Worm (Caenorhabditis elegans) whole organism, L3 larva: ENCODE results near the gene bath-31.

ENCODE experiments used
- R02D3.7 ChIP-seq: fragments of 150-350 bp; optimal IDR thresholded peaks from 2 replicates; lab custom pipeline; 2014; ENCODE audit warnings: missing biosample characterization, missing genetic modification characterization
- ZK546.5 ChIP-seq: sonication (generic microtip); optimal IDR thresholded peaks from 2 replicates; lab custom pipeline; 2017; ENCODE audit warnings: missing biosample characterization, missing genetic modification characterization
- aly-2 ChIP-seq: fragments of 150-350 bp; optimal IDR thresholded peaks from 2 replicates; lab custom pipeline; 2014; ENCODE audit warnings: missing biosample characterization, missing genetic modification characterization
- ama-1 ChIP-seq: fragments of 150-350 bp; optimal IDR thresholded peaks from 2 replicates; lab custom pipeline; 2018
- ceh-28 ChIP-seq: fragments of 150-350 bp; optimal IDR thresholded peaks from 2 replicates; lab custom pipeline; 2014; ENCODE audit warnings: missing biosample characterization, missing genetic modification reagents, missing genetic modification characterization
- ceh-82 ChIP-seq: fragments of 150-350 bp; optimal IDR thresholded peaks from 2 replicates; lab custom pipeline; 2014; ENCODE audit warnings: missing biosample characterization, missing genetic modification characterization
- daf-12 ChIP-seq: fragments of 150-350 bp; optimal IDR thresholded peaks from 2 replicates; lab custom pipeline; 2014; ENCODE audit warnings: missing biosample characterization, missing genetic modification reagents, missing genetic modification characterization
- egl-27 ChIP-seq: sonication (generic microtip); optimal IDR thresholded peaks from 4 replicates; lab custom pipeline; 2017; ENCODE audit warnings: missing biosample characterization, missing genetic modification reagents, missing genetic modification characterization
- egl-5 ChIP-seq: fragments of 150-350 bp; optimal IDR thresholded peaks from 2 replicates; lab custom pipeline; 2017; ENCODE audit warnings: missing biosample characterization, missing genetic modification reagents, missing genetic modification characterization, inconsistent platforms
- elt-2 ChIP-seq: sonication (generic microtip); optimal IDR thresholded peaks from 2 replicates; lab custom pipeline; 2016; ENCODE audit warnings: missing genetic modification reagents, mild to moderate bottlenecking, missing genetic modification characterization, missing compliant biosample characterization
- elt-3 ChIP-seq, 3 experiments: fragments of 150-350 bp in 1 of 3; sonication (generic microtip) in 2 of 3; optimal IDR thresholded peaks; 2 replicates in 2 of 3; 4 replicates in 1 of 3; lab custom pipeline; 2014 to 2017; ENCODE audit warnings: missing biosample characterization in 3 of 3, missing genetic modification characterization in 3 of 3
- fkh-2 ChIP-seq: fragments of 150-350 bp; optimal IDR thresholded peaks from 2 replicates; lab custom pipeline; 2014; ENCODE audit warnings: missing biosample characterization, missing genetic modification reagents, missing genetic modification characterization
- fos-1 ChIP-seq: fragments of 150-350 bp; optimal IDR thresholded peaks from 2 replicates; lab custom pipeline; 2014; ENCODE audit warnings: missing biosample characterization, missing genetic modification characterization
- jun-1 ChIP-seq: fragments of 150-350 bp; optimal IDR thresholded peaks from 2 replicates; lab custom pipeline; 2014; ENCODE audit warnings: missing biosample characterization, missing genetic modification reagents, missing genetic modification characterization
- lin-15B ChIP-seq: fragments of 150-350 bp; optimal IDR thresholded peaks from 2 replicates; lab custom pipeline; 2014; ENCODE audit warnings: missing biosample characterization, missing genetic modification characterization
- lin-39 ChIP-seq: fragments of 150-350 bp; optimal IDR thresholded peaks from 2 replicates; lab custom pipeline; 2018; ENCODE audit warnings: missing biosample characterization, missing genetic modification reagents, missing genetic modification characterization
- lsy-12 ChIP-seq: sonication (generic microtip); optimal IDR thresholded peaks from 2 replicates; lab custom pipeline; 2016; ENCODE audit warnings: mild to moderate bottlenecking, missing genetic modification characterization, missing compliant biosample characterization
- mdl-1 ChIP-seq: fragments of 150-350 bp; optimal IDR thresholded peaks from 2 replicates; lab custom pipeline; 2014; ENCODE audit warnings: missing biosample characterization, missing genetic modification characterization
- mml-1 ChIP-seq: fragments of 150-350 bp; sonication (generic microtip); optimal IDR thresholded peaks from 3 replicates; lab custom pipeline; 2014; ENCODE audit warnings: missing biosample characterization, missing genetic modification characterization
- nfya-1 ChIP-seq: sonication (generic microtip); optimal IDR thresholded peaks from 2 replicates; lab custom pipeline; 2017; ENCODE audit warnings: missing genetic modification characterization, mild to moderate bottlenecking, missing compliant biosample characterization, antibody characterized with exemption, moderate library complexity; ENCODE audit not compliant: insufficient read depth
- nhr-11 ChIP-seq: fragments of 150-350 bp; optimal IDR thresholded peaks from 2 replicates; lab custom pipeline; 2014; ENCODE audit warnings: missing biosample characterization, missing genetic modification characterization
- nhr-12 ChIP-seq: fragments of 150-350 bp; optimal IDR thresholded peaks from 2 replicates; lab custom pipeline; 2014; ENCODE audit warnings: missing biosample characterization, missing genetic modification characterization
- nhr-25 ChIP-seq: sonication (generic microtip); optimal IDR thresholded peaks from 2 replicates; lab custom pipeline; 2017; ENCODE audit warnings: missing biosample characterization, missing genetic modification characterization
- nhr-43 ChIP-seq: sonication (generic microtip); optimal IDR thresholded peaks from 2 replicates; lab custom pipeline; 2016; ENCODE audit warnings: mild to moderate bottlenecking, missing genetic modification characterization, missing compliant biosample characterization; ENCODE audit not compliant: poor library complexity, severe bottlenecking
- nhr-67 ChIP-seq: fragments of 150-350 bp; optimal IDR thresholded peaks from 2 replicates; lab custom pipeline; 2014; ENCODE audit warnings: missing biosample characterization, missing genetic modification characterization
- nhr-76 ChIP-seq: fragments of 150-350 bp; sonication (generic microtip); optimal IDR thresholded peaks from 5 replicates; lab custom pipeline; 2014; ENCODE audit warnings: missing biosample characterization, missing genetic modification characterization
- pha-4 ChIP-seq: fragments of 150-350 bp; optimal IDR thresholded peaks from 2 replicates; lab custom pipeline; 2014; ENCODE audit warnings: missing biosample characterization, missing genetic modification reagents, missing genetic modification characterization
- sea-2 ChIP-seq: fragments of 150-350 bp; sonication (generic microtip); optimal IDR thresholded peaks from 4 replicates; lab custom pipeline; 2014; ENCODE audit warnings: missing biosample characterization, missing genetic modification reagents, missing genetic modification characterization
- skn-1 ChIP-seq: fragments of 150-350 bp; optimal IDR thresholded peaks from 2 replicates; lab custom pipeline; 2014; ENCODE audit warnings: missing biosample characterization, missing genetic modification characterization
- snpc-4 ChIP-seq: fragments of 150-350 bp; optimal IDR thresholded peaks from 2 replicates; lab custom pipeline; 2014; ENCODE audit warnings: missing biosample characterization, missing genetic modification characterization
- tbx-2 ChIP-seq: sonication (generic microtip); optimal IDR thresholded peaks from 2 replicates; lab custom pipeline; 2016; ENCODE audit warnings: mild to moderate bottlenecking, missing genetic modification characterization, missing compliant biosample characterization
- unc-39 ChIP-seq: sonication (generic microtip); optimal IDR thresholded peaks from 4 replicates; lab custom pipeline; 2017; ENCODE audit warnings: missing biosample characterization, missing genetic modification characterization
- unc-62 ChIP-seq: fragments of 150-350 bp; sonication (generic microtip); optimal IDR thresholded peaks from 4 replicates; lab custom pipeline; 2014; ENCODE audit warnings: missing biosample characterization, missing genetic modification reagents, missing genetic modification characterization
- zag-1 ChIP-seq: fragments of 150-350 bp; optimal IDR thresholded peaks from 2 replicates; lab custom pipeline; 2014; ENCODE audit warnings: missing biosample characterization, missing genetic modification characterization
- ztf-11 ChIP-seq: fragments of 150-350 bp; optimal IDR thresholded peaks from 2 replicates; lab custom pipeline; 2014; ENCODE audit warnings: missing biosample characterization, missing genetic modification characterization

The bath-31 gene

ce11 chrII:3764486-3764885, 32.7 kb downstream of the bath-31 start, which contains the start of gene srx-112:
Gene srx-112, minus strand, starts transcription at chrII:3764586.
- TF ChIP-seq snpc-4 (tag; lab: Kevin White, UChicago) (no peak), elt-2 (no peak), lin-15B (tag; lab: Kevin White, UChicago) (no peak), R02D3.7 (tag; lab: Kevin White, UChicago) (no peak), tbx-2 (tag; lab: Kevin White, UChicago) (no peak)

ce11 chrII:3771640-3772039, 39.9 kb downstream of the bath-31 start:
- no peak for TF ChIP-seq nhr-43 (tag; lab: Kevin White, UChicago)
- TF ChIP-seq lsy-12, result no peak
- no peak for TF ChIP-seq egl-27
- TF ChIP-seq pha-4 (tag; lab: Kevin White, UChicago), result no peak
- no peak for TF ChIP-seq ceh-28 (tag; lab: Kevin White, UChicago)
- no peak for TF ChIP-seq ZK546.5 (tag; lab: Kevin White, UChicago)
- TF ChIP-seq ama-1 (lab: Kevin White, UChicago), result no peak
- TF ChIP-seq nhr-76 (tag; lab: Kevin White, UChicago), result no peak

ce11 chrII:3773130-3773529, 41.4 kb downstream of the bath-31 start, which contains the start of gene T24E12.10:
Gene T24E12.10, minus strand, starts transcription at chrII:3773230.
- TF ChIP-seq nhr-43 (tag; lab: Kevin White, UChicago) (no peak), pha-4 (tag; lab: Kevin White, UChicago) (no peak), mdl-1 (no peak), nhr-67 (no peak), unc-39 (tag; lab: Kevin White, UChicago) (no peak), tbx-2 (tag; lab: Kevin White, UChicago) (no peak), fkh-2 (tag; lab: Kevin White, UChicago) (no peak), zag-1 (no peak), unc-62 (GFP tag; lab: Kevin White, UChicago) (no peak), ztf-11 (tag; lab: Kevin White, UChicago) (no peak), sea-2 (GFP tag; lab: Kevin White, UChicago) (no peak), aly-2 (tag; lab: Kevin White, UChicago) (no peak), lin-39 (tag; lab: Kevin White, UChicago) (no peak), skn-1 (tag; lab: Kevin White, UChicago) (no peak), ceh-82 (no peak)
- TF ChIP-seq, all 47 proteins: peak for 0

- TF ChIP-seq unc-62 (GFP tag; lab: Kevin White, UChicago) (no peak), ztf-11 (tag; lab: Kevin White, UChicago) (no peak), ceh-82 (no peak), elt-3 (tag; optimal IDR thresholded peaks at IDR 0.05; lab: Kevin White, UChicago) (no peak), tbx-2 (tag; lab: Kevin White, UChicago) (no peak), lin-39 (tag; lab: Kevin White, UChicago) (no peak), snpc-4 (tag; lab: Kevin White, UChicago) (no peak), mml-1 (tag; lab: Kevin White, UChicago) (no peak)
Measured at ce11 chrII:3775719-3776118, 43.9 kb downstream of the bath-31 start, which contains the start of gene T24E12.3. Gene T24E12.3, plus strand, starts transcription at chrII:3776019.

ce11 chrII:3777802-3778201, 46.0 kb downstream of the bath-31 start:
- TF ChIP-seq sea-2 (GFP tag; lab: Kevin White, UChicago) (no peak), nhr-12 (no peak), mml-1 (tag; lab: Kevin White, UChicago) (no peak), daf-12 (no peak), nhr-11 (tag; lab: Kevin White, UChicago) (no peak), jun-1 (tag; lab: Kevin White, UChicago) (no peak), elt-3 (tag; optimal IDR thresholded peaks at IDR 0.05; lab: Kevin White, UChicago) (no peak), egl-5 (tag; lab: Kevin White, UChicago) (no peak)

ce11 chrII:3779463-3779862, 47.7 kb downstream of the bath-31 start, which contains the start of gene T24E12.11:
Gene T24E12.11, minus strand, starts transcription at chrII:3779563.
- TF ChIP-seq fos-1 (tag; lab: Kevin White, UChicago) (no peak), unc-62 (GFP tag; lab: Kevin White, UChicago) (no peak), nfya-1 (tag; lab: Kevin White, UChicago) (no peak), ceh-28 (tag; lab: Kevin White, UChicago) (no peak), nhr-25 (no peak), mml-1 (tag; lab: Kevin White, UChicago) (no peak)
